Worm (Caenorhabditis elegans) whole organism, L2 larva: ENCODE results near the gene F56D6.13.

Source experiments
- C34F6.9 ChIP-seq: fragments of 150-350 bp; optimal IDR thresholded peaks from 2 replicates; lab custom pipeline; 2014; ENCODE audit warnings: missing biosample characterization, missing genetic modification characterization
- F13H6.1 ChIP-seq: sonication (generic microtip); optimal IDR thresholded peaks from 2 replicates; lab custom pipeline; 2016; ENCODE audit warnings: missing genetic modification characterization, missing compliant biosample characterization
- R02D3.7 ChIP-seq: fragments of 150-350 bp; optimal IDR thresholded peaks from 2 replicates; lab custom pipeline; 2014; ENCODE audit warnings: missing biosample characterization, missing genetic modification characterization
- ZK546.5 ChIP-seq: sonication (generic microtip); optimal IDR thresholded peaks from 2 replicates; lab custom pipeline; 2017; ENCODE audit warnings: missing biosample characterization, missing genetic modification characterization
- alr-1 ChIP-seq: fragments of 150-350 bp; optimal IDR thresholded peaks from 2 replicates; lab custom pipeline; 2014; ENCODE audit warnings: missing biosample characterization, missing genetic modification characterization
- aly-2 ChIP-seq: fragments of 150-350 bp; optimal IDR thresholded peaks from 2 replicates; lab custom pipeline; 2014; ENCODE audit warnings: missing biosample characterization, missing genetic modification characterization
- ama-1 ChIP-seq: fragments of 150-350 bp; optimal IDR thresholded peaks from 2 replicates; lab custom pipeline; 2018; ENCODE audit warnings: inconsistent platforms
- ceh-16 ChIP-seq: fragments of 150-350 bp; optimal IDR thresholded peaks from 2 replicates; lab custom pipeline; 2014; ENCODE audit warnings: missing biosample characterization, missing genetic modification characterization
- ceh-82 ChIP-seq: fragments of 150-350 bp; optimal IDR thresholded peaks from 2 replicates; lab custom pipeline; 2014; ENCODE audit warnings: missing biosample characterization, missing genetic modification characterization
- crh-2 ChIP-seq: sonication (generic microtip); optimal IDR thresholded peaks from 2 replicates; lab custom pipeline; 2017; ENCODE audit warnings: missing biosample characterization, missing genetic modification characterization
- dmd-4 ChIP-seq: sonication (generic microtip); optimal IDR thresholded peaks from 2 replicates; lab custom pipeline; 2017; ENCODE audit warnings: missing biosample characterization, missing genetic modification characterization
- egl-27 ChIP-seq: sonication (generic microtip); optimal IDR thresholded peaks from 3 replicates; lab custom pipeline; 2017; ENCODE audit warnings: missing biosample characterization, missing genetic modification reagents, missing genetic modification characterization
- fos-1 ChIP-seq: fragments of 150-350 bp; optimal IDR thresholded peaks from 2 replicates; lab custom pipeline; 2014; ENCODE audit warnings: missing biosample characterization, missing genetic modification characterization
- gmeb-1 ChIP-seq: fragments of 150-350 bp; optimal IDR thresholded peaks from 2 replicates; lab custom pipeline; 2014; ENCODE audit warnings: missing biosample characterization, missing genetic modification characterization
- lin-11 ChIP-seq: fragments of 150-350 bp; sonication (generic microtip); optimal IDR thresholded peaks from 2 replicates; lab custom pipeline; 2014; ENCODE audit warnings: missing biosample characterization, missing genetic modification characterization, inconsistent platforms, mixed read lengths
- lin-39 ChIP-seq: fragments of 150-350 bp; optimal IDR thresholded peaks from 2 replicates; lab custom pipeline; 2014; ENCODE audit warnings: missing biosample characterization, missing genetic modification reagents, missing genetic modification characterization
- lsy-2 ChIP-seq, 2 experiments: fragments of 150-350 bp in 1 of 2; sonication (generic microtip) in 1 of 2; optimal IDR thresholded peaks; 2 replicates each; lab custom pipeline; 2014 to 2017; ENCODE audit warnings: missing biosample characterization in 2 of 2, missing genetic modification characterization in 2 of 2
- mab-5 ChIP-seq: fragments of 150-350 bp; optimal IDR thresholded peaks from 2 replicates; lab custom pipeline; 2014; ENCODE audit warnings: missing biosample characterization, missing genetic modification characterization
- mbf-1 ChIP-seq: sonication (generic microtip); optimal IDR thresholded peaks from 2 replicates; lab custom pipeline; 2017; ENCODE audit warnings: missing biosample characterization, missing genetic modification characterization
- nhr-10 ChIP-seq: sonication (generic microtip); optimal IDR thresholded peaks from 2 replicates; lab custom pipeline; 2017; ENCODE audit warnings: missing biosample characterization, missing genetic modification characterization
- nhr-11 ChIP-seq: fragments of 150-350 bp; optimal IDR thresholded peaks from 2 replicates; lab custom pipeline; 2014; ENCODE audit warnings: missing biosample characterization, missing genetic modification characterization
- nhr-21 ChIP-seq: fragments of 150-350 bp; optimal IDR thresholded peaks from 2 replicates; lab custom pipeline; 2014; ENCODE audit warnings: missing biosample characterization, missing genetic modification characterization
- nhr-23 ChIP-seq: fragments of 150-350 bp; optimal IDR thresholded peaks from 2 replicates; lab custom pipeline; 2014; ENCODE audit warnings: missing biosample characterization, missing genetic modification reagents, missing genetic modification characterization
- nhr-237 ChIP-seq: fragments of 150-350 bp; optimal IDR thresholded peaks from 2 replicates; lab custom pipeline; 2014; ENCODE audit warnings: missing biosample characterization, missing genetic modification characterization
- nhr-25 ChIP-seq: fragments of 150-350 bp; sonication (generic microtip); optimal IDR thresholded peaks from 3 replicates; lab custom pipeline; 2014; ENCODE audit warnings: missing biosample characterization, missing genetic modification characterization
- nhr-6 ChIP-seq: fragments of 150-350 bp; optimal IDR thresholded peaks from 2 replicates; lab custom pipeline; 2014; ENCODE audit warnings: missing biosample characterization, missing genetic modification characterization
- nhr-77 ChIP-seq: fragments of 150-350 bp; optimal IDR thresholded peaks from 2 replicates; lab custom pipeline; 2014; ENCODE audit warnings: missing biosample characterization, missing genetic modification characterization
- peb-1 ChIP-seq: fragments of 150-350 bp; optimal IDR thresholded peaks from 2 replicates; lab custom pipeline; 2014; ENCODE audit warnings: missing biosample characterization, missing genetic modification characterization
- sem-4 ChIP-seq: fragments of 150-350 bp; optimal IDR thresholded peaks from 2 replicates; lab custom pipeline; 2014; ENCODE audit warnings: missing biosample characterization, missing genetic modification reagents, missing genetic modification characterization
- skn-1 ChIP-seq: sonication (generic microtip); optimal IDR thresholded peaks from 2 replicates; lab custom pipeline; 2017; ENCODE audit warnings: missing biosample characterization, missing genetic modification characterization
- sma-3 ChIP-seq: sonication (generic microtip); optimal IDR thresholded peaks from 2 replicates; lab custom pipeline; 2016; ENCODE audit warnings: missing genetic modification reagents, missing genetic modification characterization, missing compliant biosample characterization
- sma-9 ChIP-seq, 2 experiments: fragments of 150-350 bp in 1 of 2; sonication (generic microtip) in 1 of 2; optimal IDR thresholded peaks; 2 replicates each; lab custom pipeline; 2014 to 2016; ENCODE audit warnings: missing genetic modification characterization in 2 of 2, mild to moderate bottlenecking in 1 of 2, missing biosample characterization in 1 of 2, missing compliant biosample characterization in 1 of 2, missing genetic modification reagents in 1 of 2, moderate library complexity in 1 of 2
- unc-39 ChIP-seq: fragments of 150-350 bp; optimal IDR thresholded peaks from 2 replicates; lab custom pipeline; 2014; ENCODE audit warnings: missing biosample characterization, missing genetic modification characterization
- unc-62 ChIP-seq: fragments of 150-350 bp; optimal IDR thresholded peaks from 2 replicates; lab custom pipeline; 2014; ENCODE audit warnings: missing biosample characterization, missing genetic modification reagents, missing genetic modification characterization
- zag-1 ChIP-seq: fragments of 150-350 bp; optimal IDR thresholded peaks from 2 replicates; lab custom pipeline; 2014; ENCODE audit warnings: missing biosample characterization, missing genetic modification characterization
- ztf-11 ChIP-seq: sonication (generic microtip); optimal IDR thresholded peaks from 2 replicates; lab custom pipeline; 2017; ENCODE audit warnings: missing biosample characterization, missing genetic modification characterization
- ztf-4 ChIP-seq: fragments of 150-350 bp; optimal IDR thresholded peaks from 2 replicates; lab custom pipeline; 2014; ENCODE audit warnings: missing biosample characterization, missing genetic modification characterization

Gene F56D6.13

DNA sequence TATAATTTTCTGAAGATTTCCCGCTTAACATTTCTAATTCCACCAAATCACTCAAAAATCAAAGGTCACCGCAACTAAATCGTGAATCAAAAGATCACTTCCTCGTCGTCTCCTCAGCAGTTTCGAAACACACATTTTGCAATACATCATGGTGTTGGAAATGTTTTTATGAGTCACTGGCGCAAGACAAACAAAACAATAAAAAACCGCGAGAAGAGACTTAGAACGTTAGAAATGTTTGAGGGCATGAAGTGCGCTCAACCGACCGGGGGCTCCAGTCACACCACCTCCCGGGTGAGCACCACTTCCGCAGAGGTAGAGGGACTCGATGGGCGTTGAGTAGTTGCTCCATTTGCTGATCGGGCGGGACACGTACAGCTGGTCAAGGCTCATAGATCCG lies 34.0 kb upstream of the F56D6.13 start (continued):
- no peak for TF ChIP-seq nhr-237 (tag; lab: Kevin White, UChicago)
- TF ChIP-seq lin-11 (tag; lab: Kevin White, UChicago), result no peak
- no peak for TF ChIP-seq unc-62 (GFP tag; lab: Kevin White, UChicago)

DNA sequence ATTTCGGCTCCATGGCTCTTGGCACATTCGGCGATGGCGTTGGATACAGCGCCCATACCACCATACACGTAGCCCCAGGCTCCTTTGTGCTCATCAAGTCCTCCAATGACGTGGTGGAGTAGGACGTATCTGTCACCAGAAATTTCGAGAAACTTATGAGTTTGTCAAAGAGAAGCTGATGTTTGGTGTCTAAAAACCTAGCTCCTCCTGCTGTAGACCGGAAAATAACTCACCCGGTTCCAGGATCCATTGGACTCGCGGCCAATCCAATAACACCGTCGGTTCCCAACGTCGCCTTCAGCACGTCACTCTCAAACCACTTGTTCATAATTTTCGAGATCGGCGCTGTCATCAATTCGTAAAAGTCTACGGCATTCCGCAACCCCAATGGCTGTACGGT lies 32.3 kb upstream of the F56D6.13 start:
- TF ChIP-seq dmd-4 (no peak), sma-9 (GFP tag; optimal IDR thresholded peaks at IDR 0.05; lab: Kevin White, UChicago) (no peak), sma-9 (tag; optimal IDR thresholded peaks at IDR 0.05; lab: Kevin White, UChicago) (no peak), lin-11 (tag; lab: Kevin White, UChicago) (no peak), ama-1 (lab: Kevin White, UChicago) (no peak), nhr-25 (tag; lab: Kevin White, UChicago) (no peak), egl-27 (tag; lab: Kevin White, UChicago) (no peak), unc-62 (GFP tag; lab: Kevin White, UChicago) (no peak)

DNA sequence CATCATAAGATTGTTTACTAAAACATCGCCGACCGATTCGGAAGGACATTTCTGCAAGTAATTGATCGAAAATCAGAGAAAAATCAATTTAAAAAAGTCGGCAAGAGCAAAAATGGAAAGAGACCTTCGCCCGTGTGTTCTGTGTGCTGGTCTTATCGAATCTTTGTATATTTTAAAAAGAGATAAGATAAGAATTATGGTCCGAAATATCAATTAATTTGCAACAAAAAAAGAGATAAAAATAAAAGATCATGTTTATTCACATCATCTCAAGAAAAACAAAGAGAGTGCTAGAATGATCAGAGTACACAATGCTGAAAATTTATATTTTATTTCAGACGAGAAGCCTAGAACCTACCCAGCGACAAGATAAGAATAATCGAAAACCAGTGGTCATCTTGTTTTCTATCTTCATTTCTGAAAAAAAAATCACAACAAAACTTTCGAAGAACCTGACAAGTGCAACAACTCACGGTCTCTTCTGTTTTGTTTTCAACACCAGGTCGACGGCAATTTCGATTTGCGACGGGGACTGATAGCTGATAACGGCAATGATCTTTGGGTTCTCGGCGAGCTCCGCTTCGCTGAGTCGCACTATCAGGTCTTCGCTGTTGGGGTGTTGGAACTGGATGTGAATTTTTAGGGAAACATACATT lies 30.8 kb upstream of the F56D6.13 start, which contains the start of gene F37C4.6:
TSS of gene F37C4.6 (minus strand) at position 51 of the 656 bp plus-strand sequence.
- TF ChIP-seq R02D3.7 (no peak), fos-1 (tag; lab: Kevin White, UChicago) (peak; percentile 27), ceh-82 (tag; lab: Kevin White, UChicago) (no peak), F13H6.1 (tag; lab: Kevin White, UChicago) (no peak), alr-1 (tag; lab: Kevin White, UChicago) (no peak), lsy-2 (tag; optimal IDR thresholded peaks at IDR 0.05; lab: Kevin White, UChicago) (no peak), unc-39 (tag; lab: Kevin White, UChicago) (no peak), sma-9 (GFP tag; optimal IDR thresholded peaks at IDR 0.05; lab: Kevin White, UChicago) (no peak), sma-9 (tag; optimal IDR thresholded peaks at IDR 0.05; lab: Kevin White, UChicago) (no peak)

DNA sequence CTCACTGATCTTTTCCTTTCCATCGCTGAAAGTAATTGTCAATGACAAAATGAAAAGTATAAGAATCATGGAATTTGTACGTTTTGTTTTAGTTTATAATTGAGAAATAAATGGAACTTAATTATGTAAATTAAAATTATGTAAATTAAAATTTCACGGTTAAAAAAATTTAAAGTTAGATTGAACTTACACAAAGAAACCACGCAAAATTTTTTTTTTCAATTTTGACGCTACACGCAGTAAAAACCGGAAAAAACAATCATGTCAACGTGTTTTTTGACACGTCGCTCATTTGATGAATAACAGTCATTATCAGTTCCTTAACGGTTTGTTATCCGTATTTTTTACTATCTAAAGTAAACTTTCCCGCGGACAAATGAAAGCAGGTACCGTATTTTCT lies 28.1 kb upstream of the F56D6.13 start, which contains the start of the genes F37C4.8 and oac-23:
TSS of gene F37C4.8 (minus strand) at position 101 of the 400 bp plus-strand sequence.
TSS of gene oac-23 (plus strand) at position 323 of the 400 bp plus-strand sequence.
- TF ChIP-seq nhr-11 (tag; lab: Kevin White, UChicago) (no peak), aly-2 (tag; lab: Kevin White, UChicago) (no peak), sem-4 (tag; lab: Kevin White, UChicago) (no peak), nhr-237 (tag; lab: Kevin White, UChicago) (no peak), ztf-4 (tag; lab: Kevin White, UChicago) (no peak), nhr-77 (tag; lab: Kevin White, UChicago) (no peak), sma-3 (GFP tag; lab: Kevin White, UChicago) (no peak), skn-1 (tag; lab: Kevin White, UChicago) (no peak), zag-1 (tag; lab: Kevin White, UChicago) (no peak), ceh-82 (tag; lab: Kevin White, UChicago) (no peak), ceh-16 (tag; lab: Kevin White, UChicago) (no peak), gmeb-1 (no peak), nhr-6 (tag; lab: Kevin White, UChicago) (no peak), ZK546.5 (tag; lab: Kevin White, UChicago) (no peak), lin-39 (tag; lab: Kevin White, UChicago) (no peak), nhr-21 (tag; lab: Kevin White, UChicago) (no peak), nhr-23 (tag; lab: Kevin White, UChicago) (no peak), alr-1 (tag; lab: Kevin White, UChicago) (no peak), mab-5 (tag; lab: Kevin White, UChicago) (no peak), R02D3.7 (no peak)

DNA sequence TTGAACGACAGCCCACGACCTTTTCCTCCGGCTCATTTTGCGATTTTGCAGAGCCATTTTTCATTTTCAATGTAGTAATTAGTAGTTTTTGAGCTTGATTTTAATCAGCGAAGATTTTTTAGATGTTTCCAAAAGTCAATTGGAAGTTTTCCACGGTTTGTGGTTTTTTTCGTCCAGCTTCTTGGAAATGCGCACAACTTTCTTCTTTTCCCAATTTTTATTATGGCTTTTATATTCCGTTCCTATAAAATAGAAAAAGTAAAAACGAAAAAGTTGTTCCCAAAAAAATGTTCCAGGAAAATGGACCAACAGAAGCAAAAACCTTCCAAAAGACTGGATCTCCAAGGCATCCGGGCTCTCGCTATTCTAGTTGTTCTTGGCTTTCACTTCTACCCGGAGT lies 23.8 kb upstream of the F56D6.13 start, which contains the start of gene oac-22:
TSS of gene oac-22 (plus strand) at position 301 of the 400 bp plus-strand sequence.
- no peak for TF ChIP-seq crh-2 (tag; lab: Kevin White, UChicago)
- no peak for TF ChIP-seq nhr-11 (tag; lab: Kevin White, UChicago)
- no peak for TF ChIP-seq ztf-11 (tag; lab: Kevin White, UChicago)
- TF ChIP-seq lsy-2 (tag; optimal IDR thresholded peaks at IDR 0.05; lab: Kevin White, UChicago), result no peak
- no peak for TF ChIP-seq sma-9 (GFP tag; optimal IDR thresholded peaks at IDR 0.05; lab: Kevin White, UChicago)
- TF ChIP-seq sma-9 (tag; optimal IDR thresholded peaks at IDR 0.05; lab: Kevin White, UChicago), result no peak
- TF ChIP-seq dmd-4, result no peak
- TF ChIP-seq nhr-237 (tag; lab: Kevin White, UChicago), result no peak
- no peak for TF ChIP-seq nhr-10 (tag; lab: Kevin White, UChicago)
- no peak for TF ChIP-seq peb-1
- TF ChIP-seq skn-1 (tag; lab: Kevin White, UChicago), result no peak
- TF ChIP-seq nhr-77 (tag; lab: Kevin White, UChicago), result no peak
- no peak for TF ChIP-seq C34F6.9 (tag; lab: Kevin White, UChicago)
- TF ChIP-seq ztf-4 (tag; lab: Kevin White, UChicago), result no peak
- no peak for TF ChIP-seq R02D3.7
- TF ChIP-seq mbf-1, result no peak
